Worm (Caenorhabditis elegans) whole organism, L4/young adult: ENCODE measurements around the gene F38E1.10.

Experiments
- W03F9.2 ChIP-seq: fragments of 150-350 bp; optimal IDR thresholded peaks from 2 replicates; lab custom pipeline; 2014; ENCODE audit warnings: missing biosample characterization, missing genetic modification characterization
- dao-5 ChIP-seq: sonication (generic microtip); optimal IDR thresholded peaks from 2 replicates; lab custom pipeline; 2016; ENCODE audit warnings: missing genotype, missing genetic modification characterization, moderate library complexity, missing compliant biosample characterization
- him-1 ChIP-seq: sonication (generic microtip); optimal IDR thresholded peaks from 2 replicates; lab custom pipeline; 2016; ENCODE audit warnings: missing genotype, missing genetic modification reagents, missing genetic modification characterization, missing compliant biosample characterization

- TF ChIP-seq him-1 (tag; lab: Kevin White, UChicago) (no peak), dao-5 (tag; lab: Kevin White, UChicago) (no peak), W03F9.2 (tag; lab: Kevin White, UChicago) (no peak)
Measured at ce11 chrV:8334360-8334759, 41.0 kb downstream of the F38E1.10 start, which contains the start of gene tmd-2.
